Fruit fly (Drosophila melanogaster) whole organism, embryonic: ENCODE data around the gene CG3078.

Experiments used
- CG15073 ChIP-seq: fragments of 200-800 bp; sonication (Bioruptor generic); optimal IDR thresholded peaks from 2 replicates; lab custom pipeline; 2016; ENCODE audit warnings: missing biosample characterization, missing genetic modification characterization
- CG1602 ChIP-seq: fragments of 200-800 bp; sonication (Bioruptor generic); optimal IDR thresholded peaks from 3 replicates; lab custom pipeline; 2016; ENCODE audit warnings: missing biosample characterization, missing genetic modification characterization
- CG2129 ChIP-seq: fragments of 200-800 bp; sonication (Bioruptor generic); IDR thresholded peaks from 2 replicates; pipeline ENCODE4 v1.3.6; 2022; ENCODE audit warnings: missing biosample characterization, missing genetic modification characterization; ENCODE audit not compliant: partially characterized antibody
- CG3726 ChIP-seq: fragments of 200-800 bp; sonication (Bioruptor generic); IDR thresholded peaks from 3 replicates; pipeline ENCODE4, ENCODE4 v1.3.6; 2022; ENCODE audit warnings: missing biosample characterization, missing genetic modification characterization
- CG9932 ChIP-seq: fragments of 200-800 bp; sonication (Bioruptor generic); IDR thresholded peaks from 2 replicates; pipeline ENCODE4 v1.3.6; 2022; ENCODE audit warnings: missing biosample characterization, missing genetic modification characterization
- Dll ChIP-seq: fragments of 200-800 bp; sonication (Bioruptor generic); IDR thresholded peaks from 4 replicates; pipeline ENCODE4 v1.3.6; 2022; ENCODE audit warnings: missing biosample characterization, missing genetic modification characterization; ENCODE audit not compliant: partially characterized antibody
- Drgx ChIP-seq: fragments of 200-800 bp; sonication (Bioruptor generic); IDR thresholded peaks from 2 replicates; pipeline ENCODE4 v1.3.6; 2022; ENCODE audit warnings: missing biosample characterization, missing genetic modification characterization
- Mrtf ChIP-seq: fragments of 200-800 bp; sonication (Bioruptor generic); IDR thresholded peaks from 3 replicates; pipeline ENCODE4 v1.3.6; 2022; ENCODE audit warnings: missing biosample characterization, missing genetic modification characterization
- bigmax ChIP-seq: fragments of 200-800 bp; sonication (Bioruptor generic); optimal IDR thresholded peaks from 2 replicates; lab custom pipeline; 2018; ENCODE audit warnings: missing biosample characterization, mild to moderate bottlenecking, missing genetic modification characterization
- eve ChIP-seq, 2 experiments: fragments of >200 bp; optimal IDR thresholded peaks; 2 replicates each; lab custom pipeline; 2017; ENCODE audit warnings: missing biosample characterization in 2 of 2, missing genetic modification characterization in 2 of 2
- inv ChIP-seq: fragments of 200-800 bp; sonication (Bioruptor generic); IDR thresholded peaks from 2 replicates; pipeline ENCODE4 v1.3.6; 2022; ENCODE audit warnings: missing biosample characterization, missing genetic modification characterization; ENCODE audit not compliant: partially characterized antibody
- pros ChIP-seq: fragments of 200-800 bp; sonication (Bioruptor generic); optimal IDR thresholded peaks from 3 replicates; lab custom pipeline; 2019; ENCODE audit warnings: missing biosample characterization, mild to moderate bottlenecking, missing genetic modification characterization, moderate library complexity
- zen2 ChIP-seq: fragments of 200-800 bp; sonication (Bioruptor generic); IDR thresholded peaks from 3 replicates; pipeline ENCODE4 v1.3.6; 2022; ENCODE audit warnings: missing biosample characterization, missing genetic modification characterization; ENCODE audit not compliant: partially characterized antibody

DNA sequence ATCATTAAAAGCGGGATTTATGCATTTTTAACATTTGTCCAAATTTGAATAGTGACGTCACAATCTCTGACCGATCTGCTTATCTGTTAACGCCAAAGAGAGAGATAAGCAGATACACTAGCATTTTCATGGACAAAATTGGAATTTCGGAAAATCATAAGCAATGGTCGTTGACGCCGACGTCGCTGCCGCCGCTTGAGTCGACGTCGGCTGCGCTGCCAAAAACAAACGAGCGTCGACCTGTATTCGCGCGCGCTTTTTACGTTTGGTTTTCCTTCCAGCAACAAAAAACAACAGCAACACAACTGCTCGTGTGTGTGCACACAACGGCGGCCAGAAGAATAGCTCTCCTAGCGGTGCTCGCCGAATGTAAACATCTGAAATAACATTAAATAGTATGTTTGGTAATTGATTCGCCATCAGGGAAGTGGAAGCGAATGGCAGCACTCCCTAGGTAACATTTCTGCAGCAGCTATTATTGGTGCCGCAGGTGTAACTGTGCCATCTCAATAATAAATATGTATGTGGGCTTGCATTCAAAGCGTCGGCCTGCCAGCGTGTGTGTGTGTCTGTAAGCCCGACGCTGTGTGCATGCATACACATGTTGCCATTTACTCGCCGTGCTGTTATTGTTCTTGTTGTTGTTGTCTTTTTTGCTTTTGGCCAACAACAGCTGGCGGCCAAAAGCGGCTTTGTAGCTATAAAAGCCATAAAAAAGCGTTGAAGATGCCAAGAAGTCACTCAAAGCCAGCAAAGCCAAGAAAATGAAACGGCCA, 40.8 kb upstream of the CG3078 start:
- TF ChIP-seq pros (peak; percentile 58), CG1602 (GFP tag; lab: Kevin White, UChicago) (peak; percentile 90), CG2129 (GFP tag; lab: Robert Waterston, UW) (no peak), inv (GFP tag; lab: Robert Waterston, UW) (no peak), eve (GFP tag; optimal IDR thresholded peaks at IDR 0.05; lab: Kevin White, UChicago) (peak in 1 of 2 experiments; percentile 93), bigmax (GFP tag; lab: Kevin White, UChicago) (peak; percentile 44), CG9932 (GFP tag; lab: Robert Waterston, UW) (peak; percentile 94), Dll (GFP tag; lab: Robert Waterston, UW) (no peak), Mrtf (GFP tag; lab: Robert Waterston, UW) (peak; percentile 96), Drgx (GFP tag; lab: Robert Waterston, UW) (peak; percentile 99), CG15073 (peak; percentile 69), zen2 (GFP tag; lab: Robert Waterston, UW) (no peak), CG3726 (GFP tag; lab: Robert Waterston, UW) (peak; percentile 97)
